Worm (Caenorhabditis elegans) whole organism, L2 larva: Measurements from ENCODE around the gene gcy-32.

Experiments
- alr-1 ChIP-seq: fragments of 150-350 bp; optimal IDR thresholded peaks from 2 replicates; lab custom pipeline; 2014; ENCODE audit warnings: missing biosample characterization, missing genetic modification characterization
- aly-2 ChIP-seq: fragments of 150-350 bp; optimal IDR thresholded peaks from 2 replicates; lab custom pipeline; 2014; ENCODE audit warnings: missing biosample characterization, missing genetic modification characterization
- ama-1 ChIP-seq: fragments of 150-350 bp; optimal IDR thresholded peaks from 2 replicates; lab custom pipeline; 2018; ENCODE audit warnings: inconsistent platforms
- elt-3 ChIP-seq: sonication (generic microtip); optimal IDR thresholded peaks from 2 replicates; lab custom pipeline; 2017; ENCODE audit warnings: missing biosample characterization, missing genetic modification characterization
- fos-1 ChIP-seq: fragments of 150-350 bp; optimal IDR thresholded peaks from 2 replicates; lab custom pipeline; 2014; ENCODE audit warnings: missing biosample characterization, missing genetic modification characterization
- lin-13 ChIP-seq: fragments of 150-350 bp; optimal IDR thresholded peaks from 2 replicates; lab custom pipeline; 2014; ENCODE audit warnings: missing biosample characterization, missing genetic modification reagents, missing genetic modification characterization
- lin-39 ChIP-seq: fragments of 150-350 bp; optimal IDR thresholded peaks from 2 replicates; lab custom pipeline; 2014; ENCODE audit warnings: missing biosample characterization, missing genetic modification reagents, missing genetic modification characterization
- nhr-77 ChIP-seq: fragments of 150-350 bp; optimal IDR thresholded peaks from 2 replicates; lab custom pipeline; 2014; ENCODE audit warnings: missing biosample characterization, missing genetic modification characterization
- skn-1 ChIP-seq: sonication (generic microtip); optimal IDR thresholded peaks from 2 replicates; lab custom pipeline; 2017; ENCODE audit warnings: missing biosample characterization, missing genetic modification characterization
- unc-39 ChIP-seq: fragments of 150-350 bp; optimal IDR thresholded peaks from 2 replicates; lab custom pipeline; 2014; ENCODE audit warnings: missing biosample characterization, missing genetic modification characterization
- unc-62 ChIP-seq: fragments of 150-350 bp; optimal IDR thresholded peaks from 2 replicates; lab custom pipeline; 2014; ENCODE audit warnings: missing biosample characterization, missing genetic modification reagents, missing genetic modification characterization
- ztf-11 ChIP-seq: sonication (generic microtip); optimal IDR thresholded peaks from 2 replicates; lab custom pipeline; 2017; ENCODE audit warnings: missing biosample characterization, missing genetic modification characterization
- ztf-4 ChIP-seq: fragments of 150-350 bp; optimal IDR thresholded peaks from 2 replicates; lab custom pipeline; 2014; ENCODE audit warnings: missing biosample characterization, missing genetic modification characterization

- TF ChIP-seq elt-3 (tag; lab: Kevin White, UChicago), result no peak
- TF ChIP-seq lin-13 (GFP tag; lab: Kevin White, UChicago), result no peak
- TF ChIP-seq alr-1 (tag; lab: Kevin White, UChicago), result no peak
- TF ChIP-seq nhr-77, result no peak
- no peak for TF ChIP-seq skn-1
- no peak for TF ChIP-seq unc-62
- TF ChIP-seq ztf-11 (tag; lab: Kevin White, UChicago), result no peak
- TF ChIP-seq aly-2 (tag; lab: Kevin White, UChicago), result no peak
- TF ChIP-seq ama-1, result no peak
- no peak for TF ChIP-seq ztf-4 (tag; lab: Kevin White, UChicago)
- TF ChIP-seq unc-39 (tag; lab: Kevin White, UChicago), result no peak
- TF ChIP-seq lin-39 (tag; lab: Kevin White, UChicago), result no peak
- no peak for TF ChIP-seq fos-1
Measured at ce11 chrV:13920730-13921129, 5.4 kb upstream of the gcy-32 start, which contains the start of gene srx-42.
